Worm (Caenorhabditis elegans) whole organism, early embryonic: Measurements from ENCODE around the gene lab-2.

Experiments used
- B0310.2 ChIP-seq: sonication (generic microtip); optimal IDR thresholded peaks from 2 replicates; lab custom pipeline; 2016; ENCODE audit warnings: mild to moderate bottlenecking, missing genetic modification characterization, missing compliant biosample characterization
- F13C5.2 ChIP-seq: sonication (generic microtip); optimal IDR thresholded peaks from 2 replicates; lab custom pipeline; 2017; ENCODE audit warnings: mild to moderate bottlenecking, missing genetic modification characterization, inconsistent platforms, missing compliant biosample characterization
- ama-1 ChIP-seq: fragments of 150-350 bp; optimal IDR thresholded peaks from 2 replicates; lab custom pipeline; 2014
- ceh-36 ChIP-seq: sonication (generic microtip); optimal IDR thresholded peaks from 2 replicates; lab custom pipeline; 2016; ENCODE audit warnings: missing genetic modification characterization, inconsistent platforms, missing compliant biosample characterization
- hmg-4 ChIP-seq: fragments of 200-800 bp; sonication (Bioruptor generic); optimal IDR thresholded peaks from 2 replicates; lab custom pipeline; 2018; ENCODE audit warnings: mild to moderate bottlenecking, missing genetic modification characterization, missing compliant biosample characterization
- pes-1 ChIP-seq: fragments of 200-800 bp; sonication (Bioruptor generic); IDR thresholded peaks from 2 replicates; pipeline ENCODE4 v1.3.6; 2022; ENCODE audit warnings: missing genetic modification reagents, missing genetic modification characterization, missing compliant biosample characterization
- sea-1 ChIP-seq: fragments of 200-800 bp; sonication (Bioruptor generic); conservative IDR thresholded peaks from 2 replicates; pipeline ENCODE4 v1.3.6; 2022; ENCODE audit warnings: missing genetic modification characterization, missing compliant biosample characterization
- tra-4 ChIP-seq: sonication (generic microtip); optimal IDR thresholded peaks from 2 replicates; lab custom pipeline; 2017; ENCODE audit warnings: missing genetic modification characterization, missing compliant biosample characterization

DNA sequence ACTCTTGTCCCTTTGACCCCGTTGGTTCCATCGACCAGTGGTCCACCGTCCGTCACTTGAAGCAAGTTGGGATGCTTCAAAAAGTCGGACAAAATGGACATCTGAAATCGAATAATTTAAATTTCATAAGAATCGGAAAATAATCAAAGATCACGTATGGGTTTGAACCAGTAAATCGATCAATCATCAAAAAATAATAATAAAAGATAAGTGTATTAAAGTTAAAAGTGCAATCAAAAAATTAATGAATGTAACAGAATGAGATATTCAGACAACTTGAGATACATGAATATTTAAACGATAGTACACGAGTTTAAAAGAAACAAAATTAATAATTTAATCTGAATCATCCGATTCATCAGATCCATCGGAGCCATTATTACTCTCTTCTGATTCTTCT lies 49.5 kb upstream of the lab-2 start, which contains the start of gene T20B12.7:
- no peak for TF ChIP-seq F13C5.2 (tag; lab: Kevin White, UChicago)
- TF ChIP-seq ceh-36 (tag; lab: Kevin White, UChicago): no peak
- no peak for TF ChIP-seq tra-4
- no peak for TF ChIP-seq ama-1 (lab: Kevin White, UChicago)
- TF ChIP-seq B0310.2 (tag; lab: Kevin White, UChicago): no peak
- TF ChIP-seq hmg-4: no peak
- no peak for TF ChIP-seq sea-1
- TF ChIP-seq pes-1 (GFP tag; lab: Robert Waterston, UW): no peak
